Fruit fly (Drosophila melanogaster): ENCODE data around the gene CG42465.

CG42465 gene

dm6 chr2L:3692466-3692865, 7.5 kb upstream of the CG42465 start, which contains the start of gene CG16704:
CG16704 (minus strand) TSS chr2L:3692587.
- no peak for TF ChIP-seq usp (GFP tag; optimal IDR thresholded peaks at IDR 0.05)
- TF ChIP-seq Mio (GFP tag; optimal IDR thresholded peaks at IDR 0.05), result no peak
- TF ChIP-seq Rel (GFP tag; optimal IDR thresholded peaks at IDR 0.05), result no peak
- peak; percentile 23 for TF ChIP-seq Rel (tag; optimal IDR thresholded peaks at IDR 0.05)

DNA sequence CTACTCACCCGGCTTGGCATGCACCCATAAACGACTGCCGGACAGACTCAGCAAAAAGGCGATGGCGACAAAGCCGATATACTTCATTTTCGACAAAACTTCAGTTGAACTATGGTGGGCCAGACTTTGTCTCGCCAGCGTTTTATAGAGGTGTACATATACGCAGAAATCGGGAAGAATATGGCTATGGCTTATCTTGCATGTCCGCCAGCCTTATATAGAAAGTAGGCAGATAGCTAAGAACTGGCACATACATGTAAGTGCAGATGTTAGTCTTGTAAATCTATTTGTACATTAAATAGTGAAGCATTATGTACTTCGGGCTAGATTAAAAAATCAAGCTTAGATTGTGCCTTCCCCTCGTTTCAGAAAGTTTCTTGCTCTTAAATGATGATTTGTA, 6.9 kb upstream of the CG42465 start, which contains the start of gene CG3513:
TSS of gene CG3513 (minus strand) at position 101 of the 400 bp plus-strand sequence.
- TF ChIP-seq CrebA (GFP tag; optimal IDR thresholded peaks at IDR 0.05; ENCODE audit: borderline replicate concordance) (no peak), Myc (optimal IDR thresholded peaks at IDR 0.05) (no peak), h (GFP tag; optimal IDR thresholded peaks at IDR 0.05) (no peak), woc (GFP tag; optimal IDR thresholded peaks at IDR 0.05) (no peak), OdsH (GFP tag; optimal IDR thresholded peaks at IDR 0.05) (no peak), dmrt93B (GFP tag; optimal IDR thresholded peaks at IDR 0.05) (no peak)

DNA sequence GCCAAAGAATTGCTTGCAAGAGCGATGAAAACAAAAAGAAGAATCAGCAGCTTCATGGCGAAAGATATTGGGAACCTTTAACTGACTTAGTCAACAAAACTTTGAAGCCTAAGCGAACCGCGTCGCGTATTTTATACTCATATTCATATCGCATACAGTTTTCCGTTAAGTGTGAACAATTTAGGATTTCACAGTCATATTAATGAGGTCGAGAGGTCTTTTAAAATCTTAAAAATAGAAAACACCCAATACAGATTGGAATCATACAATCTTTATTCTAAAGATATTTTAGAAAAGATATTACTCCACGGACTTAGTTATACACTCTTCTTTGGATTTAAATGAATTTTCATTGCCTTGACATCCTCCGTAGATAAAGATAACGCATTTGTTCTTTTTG, 6.2 kb upstream of the CG42465 start, which contains the start of gene Acp24A4:
TSS of gene Acp24A4 (minus strand) at position 101 of the 400 bp plus-strand sequence.
- TF ChIP-seq ey (GFP tag; optimal IDR thresholded peaks at IDR 0.05) (no peak), woc (GFP tag; optimal IDR thresholded peaks at IDR 0.05) (no peak), dmrt93B (GFP tag; optimal IDR thresholded peaks at IDR 0.05) (no peak), lola (GFP tag; optimal IDR thresholded peaks at IDR 0.05) (no peak), Abd-B (GFP tag; optimal IDR thresholded peaks at IDR 0.05) (no peak), N (GFP tag; optimal IDR thresholded peaks at IDR 0.05) (no peak), HLH106 (tag; optimal IDR thresholded peaks at IDR 0.05) (no peak), dl (GFP tag; optimal IDR thresholded peaks at IDR 0.05; ENCODE audit: insufficient read depth in 1 of 2, partially characterized antibody in 2 of 2) (no peak), foxo (GFP tag; optimal IDR thresholded peaks at IDR 0.05) (no peak), CrebA (GFP tag; optimal IDR thresholded peaks at IDR 0.05; ENCODE audit: borderline replicate concordance) (no peak), CG32264 (GFP tag; optimal IDR thresholded peaks at IDR 0.05) (no peak), pan (optimal IDR thresholded peaks at IDR 0.05) (no peak), Myc (optimal IDR thresholded peaks at IDR 0.05) (no peak), jim (GFP tag; optimal IDR thresholded peaks at IDR 0.05) (no peak), sv (GFP tag; optimal IDR thresholded peaks at IDR 0.05) (no peak)

DNA sequence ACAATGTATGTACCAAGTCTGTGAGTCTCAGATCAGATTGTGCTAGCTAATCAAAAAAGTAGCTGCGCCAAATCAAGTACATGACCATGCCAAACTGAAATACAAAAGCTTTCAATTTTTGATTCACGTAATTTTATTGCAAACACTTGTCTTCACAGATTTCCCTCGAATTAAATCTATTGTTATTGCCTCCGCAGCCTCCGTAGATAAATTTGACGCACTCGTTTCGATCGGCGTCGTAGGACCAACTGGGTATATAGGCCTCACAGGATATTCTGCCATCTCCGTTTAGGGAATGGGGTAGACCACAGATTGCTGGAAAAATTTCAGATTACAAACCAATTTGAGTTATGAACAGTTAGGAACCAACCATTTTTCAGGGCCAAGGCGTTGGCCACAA, 5.1 kb upstream of the CG42465 start, which contains the start of gene CG43165:
TSS of gene CG43165 (minus strand) at position 101 of the 400 bp plus-strand sequence.
- TF ChIP-seq sv (GFP tag; optimal IDR thresholded peaks at IDR 0.05) (no peak), Dfd (GFP tag; optimal IDR thresholded peaks at IDR 0.05) (no peak), h (GFP tag; optimal IDR thresholded peaks at IDR 0.05) (no peak), tai (GFP tag; optimal IDR thresholded peaks at IDR 0.05) (no peak), woc (GFP tag; optimal IDR thresholded peaks at IDR 0.05) (no peak), CG9705 (GFP tag; optimal IDR thresholded peaks at IDR 0.05) (no peak), ey (GFP tag; optimal IDR thresholded peaks at IDR 0.05) (no peak), jim (GFP tag; optimal IDR thresholded peaks at IDR 0.05) (no peak), br (GFP tag; optimal IDR thresholded peaks at IDR 0.05) (no peak), usp (GFP tag; optimal IDR thresholded peaks at IDR 0.05) (no peak), brk (GFP tag; optimal IDR thresholded peaks at IDR 0.05) (no peak), Myc (optimal IDR thresholded peaks at IDR 0.05) (no peak), rgr (GFP tag; optimal IDR thresholded peaks at IDR 0.05) (no peak)

DNA sequence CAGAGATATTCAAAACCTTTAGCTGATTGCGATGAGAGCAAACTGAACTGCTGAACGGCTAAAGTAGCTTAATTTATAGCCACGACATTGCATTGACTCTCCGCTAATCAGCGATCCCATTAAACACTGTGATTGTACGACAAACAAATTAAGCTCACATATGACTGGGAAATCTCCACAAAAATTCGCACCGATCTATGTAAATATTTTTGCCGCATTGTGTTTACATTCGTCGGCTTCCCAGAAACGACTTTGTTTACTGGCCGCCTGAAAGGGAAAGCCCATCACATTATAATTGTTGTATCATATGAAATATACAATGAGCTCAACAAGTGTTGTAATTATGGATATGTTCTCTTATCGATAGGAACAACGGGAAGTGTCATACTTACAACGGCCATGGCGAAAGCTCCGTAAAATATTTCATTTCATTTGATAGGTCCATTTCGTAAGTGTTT, 4.6 kb upstream of the CG42465 start, which contains the start of gene CG16713:
TSS of gene CG16713 (minus strand) at position 51 of the 458 bp plus-strand sequence.
- TF ChIP-seq Rel (GFP tag; optimal IDR thresholded peaks at IDR 0.05), result no peak
- peak; percentile 96 for TF ChIP-seq Rel (tag; optimal IDR thresholded peaks at IDR 0.05)
- no peak for TF ChIP-seq pan (optimal IDR thresholded peaks at IDR 0.05)

dm6 chr2L:3696438-3696837, 3.6 kb upstream of the CG42465 start, which contains the start of gene IM33:
IM33 (minus strand) TSS chr2L:3696658.
- TF ChIP-seq rgr (GFP tag; optimal IDR thresholded peaks at IDR 0.05) (no peak), Abd-B (GFP tag; optimal IDR thresholded peaks at IDR 0.05) (no peak), HLH106 (tag; optimal IDR thresholded peaks at IDR 0.05) (no peak), Sp1 (GFP tag; optimal IDR thresholded peaks at IDR 0.05) (no peak), woc (GFP tag; optimal IDR thresholded peaks at IDR 0.05) (no peak), ey (GFP tag; optimal IDR thresholded peaks at IDR 0.05) (no peak), h (GFP tag; optimal IDR thresholded peaks at IDR 0.05) (no peak), brk (GFP tag; optimal IDR thresholded peaks at IDR 0.05) (no peak), psq (GFP tag; optimal IDR thresholded peaks at IDR 0.05) (no peak), tai (GFP tag; optimal IDR thresholded peaks at IDR 0.05) (no peak), dl (GFP tag; optimal IDR thresholded peaks at IDR 0.05; ENCODE audit: insufficient read depth in 1 of 2, partially characterized antibody in 2 of 2) (no peak), Hr83 (GFP tag; optimal IDR thresholded peaks at IDR 0.05; ENCODE audit: poor library complexity, severe bottlenecking) (no peak), CG32264 (GFP tag; optimal IDR thresholded peaks at IDR 0.05) (no peak), Dif (GFP tag; optimal IDR thresholded peaks at IDR 0.05; ENCODE audit: partially characterized antibody) (no peak), OdsH (GFP tag; optimal IDR thresholded peaks at IDR 0.05) (no peak), CG9705 (GFP tag; optimal IDR thresholded peaks at IDR 0.05) (no peak), CrebA (GFP tag; optimal IDR thresholded peaks at IDR 0.05; ENCODE audit: borderline replicate concordance) (no peak), Hr78 (GFP tag; optimal IDR thresholded peaks at IDR 0.05) (no peak)
